Worm (Caenorhabditis elegans) whole organism, L1 larva: ENCODE results near the gene C17G10.1.

Source experiments
- C16A3.4 ChIP-seq: fragments of 150-350 bp; optimal IDR thresholded peaks from 2 replicates; lab custom pipeline; 2014; ENCODE audit warnings: missing biosample characterization, missing genetic modification characterization
- C34B4.2 ChIP-seq: sonication (generic microtip); optimal IDR thresholded peaks from 2 replicates; lab custom pipeline; 2017; ENCODE audit warnings: mild to moderate bottlenecking, missing genetic modification characterization, missing compliant biosample characterization
- F16B12.6 ChIP-seq: fragments of 150-350 bp; optimal IDR thresholded peaks from 2 replicates; lab custom pipeline; 2014; ENCODE audit warnings: missing biosample characterization, missing genetic modification characterization
- alr-1 ChIP-seq: fragments of 200-800 bp; sonication (Bioruptor generic); optimal IDR thresholded peaks from 2 replicates; lab custom pipeline; 2018; ENCODE audit warnings: borderline replicate concordance, mild to moderate bottlenecking, missing genetic modification characterization, missing compliant biosample characterization
- aly-2 ChIP-seq: fragments of 150-350 bp; optimal IDR thresholded peaks from 2 replicates; lab custom pipeline; 2014; ENCODE audit warnings: missing biosample characterization, missing genetic modification characterization
- ceh-63 ChIP-seq: fragments of 200-800 bp; sonication (Bioruptor generic); optimal IDR thresholded peaks from 2 replicates; lab custom pipeline; 2018; ENCODE audit warnings: mild to moderate bottlenecking, missing genetic modification characterization, missing compliant biosample characterization
- dpl-1 ChIP-seq, 3 experiments: fragments of 150-350 bp in 2 of 3; sonication (generic microtip) in 1 of 3; optimal IDR thresholded peaks; 2 replicates each; lab custom pipeline; 2014 to 2017; ENCODE audit warnings: missing biosample characterization in 3 of 3, missing genetic modification characterization in 3 of 3, missing genetic modification reagents in 3 of 3
- egl-27 ChIP-seq, 2 experiments: fragments of 150-350 bp in 1 of 2; sonication (generic microtip); optimal IDR thresholded peaks; 3 replicates each; lab custom pipeline; 2017 to 2018; ENCODE audit warnings: missing biosample characterization in 2 of 2, missing genetic modification characterization in 2 of 2, missing genetic modification reagents in 2 of 2
- elt-2 ChIP-seq: sonication (generic microtip); optimal IDR thresholded peaks from 2 replicates; lab custom pipeline; 2016; ENCODE audit warnings: missing genetic modification characterization, mild to moderate bottlenecking, inconsistent platforms, missing compliant biosample characterization, missing genetic modification reagents
- fkh-10 ChIP-seq: sonication (generic microtip); optimal IDR thresholded peaks from 2 replicates; lab custom pipeline; 2017; ENCODE audit warnings: missing biosample characterization, missing genetic modification reagents, missing genetic modification characterization
- grh-1 ChIP-seq: fragments of 200-800 bp; sonication (Bioruptor generic); IDR thresholded peaks from 2 replicates; pipeline ENCODE4 v1.3.6; 2022; ENCODE audit warnings: missing genetic modification reagents, missing genetic modification characterization, missing compliant biosample characterization
- isw-1 ChIP-seq: fragments of 200-800 bp; sonication (Bioruptor generic); IDR thresholded peaks from 2 replicates; pipeline ENCODE4 v1.3.6; 2022; ENCODE audit warnings: missing genetic modification characterization, missing compliant biosample characterization
- jun-1 ChIP-seq: fragments of 150-350 bp; optimal IDR thresholded peaks from 2 replicates; lab custom pipeline; 2014; ENCODE audit warnings: missing biosample characterization, missing genetic modification reagents, missing genetic modification characterization
- lin-13 ChIP-seq: fragments of 150-350 bp; optimal IDR thresholded peaks from 2 replicates; lab custom pipeline; 2014; ENCODE audit warnings: missing biosample characterization, missing genetic modification reagents, missing genetic modification characterization
- lin-35 ChIP-seq, 2 experiments: fragments of 150-350 bp; optimal IDR thresholded peaks; 2 replicates each; lab custom pipeline; 2014; ENCODE audit warnings: missing biosample characterization in 2 of 2, missing genetic modification characterization in 2 of 2, missing genetic modification reagents in 2 of 2
- lsy-2 ChIP-seq, 2 experiments: fragments of 150-350 bp; optimal IDR thresholded peaks; 2 replicates each; lab custom pipeline; 2014; ENCODE audit warnings: missing biosample characterization in 2 of 2, missing genetic modification characterization in 2 of 2
- mdl-1 ChIP-seq, 2 experiments: fragments of 150-350 bp; optimal IDR thresholded peaks; 2 replicates each; lab custom pipeline; 2014 to 2017; ENCODE audit warnings: missing biosample characterization in 2 of 2, missing genetic modification characterization in 2 of 2, inconsistent platforms in 1 of 2
- nhr-11 ChIP-seq: fragments of 150-350 bp; optimal IDR thresholded peaks from 2 replicates; lab custom pipeline; 2014; ENCODE audit warnings: missing biosample characterization, missing genetic modification characterization
- nhr-20 ChIP-seq: sonication (generic microtip); optimal IDR thresholded peaks from 2 replicates; lab custom pipeline; 2016; ENCODE audit warnings: mild to moderate bottlenecking, missing genetic modification characterization, missing compliant biosample characterization
- nhr-71 ChIP-seq: sonication (generic microtip); optimal IDR thresholded peaks from 2 replicates; lab custom pipeline; 2016; ENCODE audit warnings: mild to moderate bottlenecking, missing genetic modification characterization, moderate library complexity, missing compliant biosample characterization
- nhr-76 ChIP-seq: sonication (generic microtip); optimal IDR thresholded peaks from 2 replicates; lab custom pipeline; 2017; ENCODE audit warnings: missing biosample characterization, missing genetic modification characterization
- nhr-90 ChIP-seq: sonication (generic microtip); optimal IDR thresholded peaks from 2 replicates; lab custom pipeline; 2016; ENCODE audit warnings: mild to moderate bottlenecking, missing genetic modification characterization, missing compliant biosample characterization; ENCODE audit not compliant: poor library complexity
- pqm-1 ChIP-seq: sonication (generic microtip); optimal IDR thresholded peaks from 3 replicates; lab custom pipeline; 2017; ENCODE audit warnings: missing biosample characterization, missing genetic modification characterization
- rnt-1 ChIP-seq: sonication (generic microtip); optimal IDR thresholded peaks from 2 replicates; lab custom pipeline; 2016; ENCODE audit warnings: mild to moderate bottlenecking, missing genetic modification characterization, moderate library complexity, missing compliant biosample characterization
- snu-23 ChIP-seq: sonication (generic microtip); optimal IDR thresholded peaks from 2 replicates; lab custom pipeline; 2016; ENCODE audit warnings: missing genetic modification characterization, missing compliant biosample characterization
- sox-4 ChIP-seq: sonication (generic microtip); optimal IDR thresholded peaks from 2 replicates; lab custom pipeline; 2016; ENCODE audit warnings: missing genetic modification characterization, missing compliant biosample characterization
- sptf-1 ChIP-seq: fragments of 150-350 bp; optimal IDR thresholded peaks from 2 replicates; lab custom pipeline; 2014; ENCODE audit warnings: missing biosample characterization, missing genetic modification characterization
- unc-130 ChIP-seq: fragments of 150-350 bp; optimal IDR thresholded peaks from 2 replicates; lab custom pipeline; 2017; ENCODE audit warnings: missing biosample characterization, missing genetic modification characterization, inconsistent platforms
- unc-62 ChIP-seq: fragments of 150-350 bp; optimal IDR thresholded peaks from 2 replicates; lab custom pipeline; 2014; ENCODE audit warnings: missing biosample characterization, missing genetic modification reagents, missing genetic modification characterization
- unc-86 ChIP-seq: sonication (generic microtip); optimal IDR thresholded peaks from 2 replicates; lab custom pipeline; 2016; ENCODE audit warnings: missing genetic modification characterization, missing compliant biosample characterization
- unc-98 ChIP-seq: fragments of 200-800 bp; sonication (Bioruptor generic); IDR thresholded peaks from 2 replicates; pipeline ENCODE4 v1.3.6; 2022; ENCODE audit warnings: missing genetic modification characterization, missing compliant biosample characterization
- vab-15 ChIP-seq: sonication (generic microtip); optimal IDR thresholded peaks from 2 replicates; lab custom pipeline; 2017; ENCODE audit warnings: missing genotype, mild to moderate bottlenecking, missing genetic modification characterization, missing compliant biosample characterization
- zag-1 ChIP-seq: fragments of 150-350 bp; optimal IDR thresholded peaks from 2 replicates; lab custom pipeline; 2014; ENCODE audit warnings: missing biosample characterization, missing genetic modification characterization
- ztf-11 ChIP-seq, 2 experiments: sonication (generic microtip); optimal IDR thresholded peaks; 2 replicates each; lab custom pipeline; 2016 to 2017; ENCODE audit warnings: missing genetic modification characterization in 2 of 2, missing biosample characterization in 1 of 2, missing compliant biosample characterization in 1 of 2

C17G10.1 gene

DNA sequence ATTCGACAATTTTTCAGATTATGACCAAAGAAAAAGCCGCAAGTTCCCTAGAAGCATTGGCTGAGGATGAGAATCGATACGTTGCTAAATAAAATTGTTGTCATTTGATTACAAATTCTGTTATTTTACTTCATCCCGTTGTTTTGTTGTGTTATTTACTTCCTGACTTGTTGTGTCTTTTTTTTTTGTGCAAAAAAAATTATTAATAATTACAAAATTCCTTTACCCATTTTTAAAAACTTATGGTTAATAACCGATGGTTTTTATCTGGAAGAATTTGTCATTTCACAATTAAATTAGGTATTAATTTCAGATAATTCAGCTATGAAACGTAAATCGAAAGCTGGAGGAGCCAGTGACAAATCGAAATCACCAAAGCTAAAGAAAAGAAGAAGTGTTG lies at the start of gene C17G10.1:
C17G10.1 (plus strand) TSS at position 301 of the 400 bp plus-strand sequence.
- no peak for TF ChIP-seq lsy-2 (tag; optimal IDR thresholded peaks at IDR 0.05; lab: Kevin White, UChicago)
- TF ChIP-seq vab-15 (tag; lab: Kevin White, UChicago): no peak
- no peak for TF ChIP-seq unc-130 (tag; lab: Kevin White, UChicago)
- TF ChIP-seq alr-1 (tag; lab: Kevin White, UChicago): no peak
- TF ChIP-seq nhr-90: no peak
- TF ChIP-seq isw-1 (GFP tag; lab: Robert Waterston, UW): no peak
- no peak for TF ChIP-seq dpl-1 (GFP tag; optimal IDR thresholded peaks at IDR 0.05; lab: Kevin White, UChicago)
- TF ChIP-seq, all 84 proteins: peak for 0

DNA sequence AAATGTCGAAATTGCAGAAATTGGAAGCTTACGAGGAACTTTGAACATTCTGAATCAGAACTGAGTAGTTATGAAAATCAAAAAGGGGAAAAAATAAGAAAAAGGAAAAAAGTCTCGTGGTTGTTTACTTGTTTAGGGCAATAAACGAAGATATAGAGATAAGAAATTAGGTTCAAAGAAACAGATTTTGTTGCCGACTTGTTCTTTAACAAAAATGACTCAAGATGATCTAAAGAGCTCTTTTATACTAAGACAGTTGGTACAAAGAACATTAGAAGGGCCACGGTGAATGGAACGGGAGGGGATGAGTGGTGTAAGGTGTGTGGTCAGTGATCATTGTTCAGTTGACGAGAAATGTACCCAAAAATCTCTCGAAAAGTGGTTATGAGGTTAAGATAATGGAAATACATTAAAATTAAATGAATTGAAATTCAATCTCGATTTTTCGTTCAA lies 48.9 kb upstream of the C17G10.1 start, which contains the start of gene acdh-2:
acdh-2 (minus strand) TSS at position 51 of the 453 bp plus-strand sequence.
- TF ChIP-seq nhr-71 (tag; lab: Kevin White, UChicago) (peak; percentile 51), snu-23 (GFP tag; lab: Kevin White, UChicago) (peak; percentile 22), rnt-1 (tag; lab: Kevin White, UChicago) (no peak)

DNA sequence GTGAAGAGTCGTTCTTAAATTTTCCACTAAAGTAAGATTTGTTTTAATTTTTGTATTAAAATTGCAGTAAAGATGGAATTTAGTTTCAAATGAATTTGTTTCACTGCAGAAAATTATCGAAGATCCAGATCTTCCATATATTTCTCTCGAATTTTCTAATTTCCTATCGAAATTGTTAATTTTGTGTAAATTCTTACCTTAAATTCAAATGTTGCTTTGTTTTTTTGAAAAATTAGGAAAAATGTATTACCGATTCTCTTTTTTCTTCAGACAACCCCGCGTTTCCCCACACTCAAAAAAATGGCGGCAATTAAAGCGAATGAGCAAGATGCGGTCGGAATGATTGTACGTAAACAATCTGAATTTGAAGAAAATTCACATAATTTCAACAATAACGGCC lies 46.6 kb upstream of the C17G10.1 start, which contains the start of gene C17C3.6:
C17C3.6 (plus strand) TSS at position 301 of the 400 bp plus-strand sequence.
- TF ChIP-seq C16A3.4 (tag; lab: Kevin White, UChicago) (no peak), lin-35 (GFP tag; optimal IDR thresholded peaks at IDR 0.05; lab: Kevin White, UChicago) (no peak)

DNA sequence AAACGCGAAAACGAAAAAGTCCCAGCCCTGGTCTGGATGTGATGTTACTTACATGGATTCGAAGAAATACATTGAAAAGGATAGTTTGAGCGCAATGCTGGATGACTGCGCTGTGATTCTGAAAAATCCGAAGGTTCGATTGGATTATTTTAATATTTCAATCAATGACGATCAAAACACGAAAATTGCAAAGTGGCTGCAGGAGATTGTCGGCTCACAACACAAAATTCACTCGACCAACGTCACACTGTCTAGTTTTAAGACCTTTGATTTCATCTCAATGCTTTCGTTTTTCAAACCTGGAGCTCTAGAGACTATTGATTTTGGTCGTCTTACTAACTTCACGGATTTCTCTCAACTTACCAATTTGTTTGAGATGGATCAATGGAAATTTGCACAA lies 44.8 kb upstream of the C17G10.1 start, which contains the start of gene C17C3.5:
C17C3.5 (plus strand) TSS at position 301 of the 400 bp plus-strand sequence.
- TF ChIP-seq nhr-90 (no peak), mdl-1 (tag; optimal IDR thresholded peaks at IDR 0.05; lab: Kevin White, UChicago) (no peak), ceh-63 (GFP tag; lab: Kevin White, UChicago) (no peak), unc-98 (no peak), unc-130 (tag; lab: Kevin White, UChicago) (no peak), fkh-10 (GFP tag; lab: Kevin White, UChicago) (no peak), F16B12.6 (no peak), aly-2 (tag; lab: Kevin White, UChicago) (no peak), nhr-11 (tag; lab: Kevin White, UChicago) (no peak), nhr-76 (tag; lab: Kevin White, UChicago) (no peak), lin-35 (GFP tag; optimal IDR thresholded peaks at IDR 0.05; lab: Kevin White, UChicago) (no peak), ztf-11 (tag; optimal IDR thresholded peaks at IDR 0.05; lab: Kevin White, UChicago) (no peak), grh-1 (GFP tag; lab: Robert Waterston, UW) (no peak)

DNA sequence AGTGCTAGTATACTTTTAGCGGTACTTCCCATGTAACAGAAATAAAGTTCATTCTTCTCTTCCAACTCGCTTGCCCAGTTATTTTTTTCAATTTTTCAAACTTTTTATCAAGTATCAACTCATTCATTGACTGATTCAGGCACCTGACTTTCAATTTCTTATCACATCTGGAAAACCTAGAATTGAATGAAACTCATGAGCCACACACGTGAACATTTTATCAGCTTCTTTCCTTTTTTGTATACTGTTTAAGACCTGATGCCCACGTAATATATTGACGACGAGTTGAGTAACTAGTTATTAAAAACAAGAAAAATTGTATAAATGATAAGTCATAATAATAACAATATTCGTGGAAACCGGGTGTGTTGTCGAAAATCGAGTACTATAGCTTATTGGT lies 42.8 kb upstream of the C17G10.1 start:
- TF ChIP-seq jun-1 (tag; lab: Kevin White, UChicago) (no peak), nhr-11 (tag; lab: Kevin White, UChicago) (no peak), nhr-90 (peak; percentile 10), alr-1 (tag; lab: Kevin White, UChicago) (no peak), snu-23 (GFP tag; lab: Kevin White, UChicago) (no peak), egl-27 (tag; optimal IDR thresholded peaks at IDR 0.05; lab: Kevin White, UChicago) (no peak), fkh-10 (GFP tag; lab: Kevin White, UChicago) (no peak), sptf-1 (no peak), lsy-2 (tag; optimal IDR thresholded peaks at IDR 0.05; lab: Kevin White, UChicago) (no peak), pqm-1 (tag; lab: Kevin White, UChicago) (peak; percentile 31), elt-2 (tag; lab: Kevin White, UChicago) (peak; percentile 98), unc-86 (tag; lab: Kevin White, UChicago) (no peak), vab-15 (tag; lab: Kevin White, UChicago) (no peak), nhr-20 (tag; lab: Kevin White, UChicago) (peak; percentile 4), nhr-71 (tag; lab: Kevin White, UChicago) (peak; percentile 18), unc-62 (no peak), zag-1 (tag; lab: Kevin White, UChicago) (no peak), lin-13 (GFP tag; lab: Kevin White, UChicago) (no peak), sox-4 (no peak), nhr-76 (tag; lab: Kevin White, UChicago) (no peak), lin-35 (GFP tag; optimal IDR thresholded peaks at IDR 0.05; lab: Kevin White, UChicago) (peak in 1 of 2 experiments; percentile 30), C34B4.2 (no peak), rnt-1 (tag; lab: Kevin White, UChicago) (no peak)
